Worm (Caenorhabditis elegans) whole organism, L3 larva: ENCODE results near the gene acs-5.
"Not testable (repeated sequence)": the region's sequence is repeated elsewhere in the genome, so short reads cannot be mapped to it uniquely, and the experiment has no call there.

Source experiments
- R02D3.7 ChIP-seq: fragments of 150-350 bp; optimal IDR thresholded peaks from 2 replicates; lab custom pipeline; 2014; ENCODE audit warnings: missing biosample characterization, missing genetic modification characterization
- ZK546.5 ChIP-seq: sonication (generic microtip); optimal IDR thresholded peaks from 2 replicates; lab custom pipeline; 2017; ENCODE audit warnings: missing biosample characterization, missing genetic modification characterization
- ama-1 ChIP-seq: fragments of 150-350 bp; optimal IDR thresholded peaks from 2 replicates; lab custom pipeline; 2018
- ceh-16 ChIP-seq: sonication (generic microtip); optimal IDR thresholded peaks from 2 replicates; lab custom pipeline; 2017; ENCODE audit warnings: missing biosample characterization, missing genetic modification characterization
- ceh-82 ChIP-seq: fragments of 150-350 bp; optimal IDR thresholded peaks from 2 replicates; lab custom pipeline; 2014; ENCODE audit warnings: missing biosample characterization, missing genetic modification characterization
- ceh-9 ChIP-seq: sonication (generic microtip); optimal IDR thresholded peaks from 2 replicates; lab custom pipeline; 2018; ENCODE audit warnings: missing biosample characterization, missing genetic modification characterization
- daf-12 ChIP-seq: fragments of 150-350 bp; optimal IDR thresholded peaks from 2 replicates; lab custom pipeline; 2014; ENCODE audit warnings: missing biosample characterization, missing genetic modification reagents, missing genetic modification characterization
- egl-27 ChIP-seq: sonication (generic microtip); optimal IDR thresholded peaks from 4 replicates; lab custom pipeline; 2017; ENCODE audit warnings: missing biosample characterization, missing genetic modification reagents, missing genetic modification characterization
- egl-5 ChIP-seq: fragments of 150-350 bp; optimal IDR thresholded peaks from 2 replicates; lab custom pipeline; 2017; ENCODE audit warnings: missing biosample characterization, missing genetic modification reagents, missing genetic modification characterization, inconsistent platforms
- elt-1 ChIP-seq: fragments of 150-350 bp; optimal IDR thresholded peaks from 2 replicates; lab custom pipeline; 2014; ENCODE audit warnings: missing biosample characterization, missing genetic modification characterization
- elt-2 ChIP-seq: sonication (generic microtip); optimal IDR thresholded peaks from 2 replicates; lab custom pipeline; 2016; ENCODE audit warnings: missing genetic modification reagents, mild to moderate bottlenecking, missing genetic modification characterization, missing compliant biosample characterization
- elt-3 ChIP-seq, 3 experiments: fragments of 150-350 bp in 1 of 3; sonication (generic microtip) in 2 of 3; optimal IDR thresholded peaks; 2 replicates in 2 of 3; 4 replicates in 1 of 3; lab custom pipeline; 2014 to 2017; ENCODE audit warnings: missing biosample characterization in 3 of 3, missing genetic modification characterization in 3 of 3
- fkh-10 ChIP-seq: sonication (generic microtip); optimal IDR thresholded peaks from 2 replicates; lab custom pipeline; 2017; ENCODE audit warnings: missing biosample characterization, missing genetic modification reagents, missing genetic modification characterization
- fos-1 ChIP-seq: fragments of 150-350 bp; optimal IDR thresholded peaks from 2 replicates; lab custom pipeline; 2014; ENCODE audit warnings: missing biosample characterization, missing genetic modification characterization
- hmg-11 ChIP-seq: sonication (generic microtip); optimal IDR thresholded peaks from 2 replicates; lab custom pipeline; 2016; ENCODE audit warnings: missing genetic modification characterization, missing compliant biosample characterization
- jun-1 ChIP-seq: fragments of 150-350 bp; optimal IDR thresholded peaks from 2 replicates; lab custom pipeline; 2014; ENCODE audit warnings: missing biosample characterization, missing genetic modification reagents, missing genetic modification characterization
- lin-39 ChIP-seq: fragments of 150-350 bp; optimal IDR thresholded peaks from 2 replicates; lab custom pipeline; 2018; ENCODE audit warnings: missing biosample characterization, missing genetic modification reagents, missing genetic modification characterization
- mdl-1 ChIP-seq: fragments of 150-350 bp; optimal IDR thresholded peaks from 2 replicates; lab custom pipeline; 2014; ENCODE audit warnings: missing biosample characterization, missing genetic modification characterization
- mml-1 ChIP-seq: fragments of 150-350 bp; sonication (generic microtip); optimal IDR thresholded peaks from 3 replicates; lab custom pipeline; 2014; ENCODE audit warnings: missing biosample characterization, missing genetic modification characterization
- nhr-11 ChIP-seq: fragments of 150-350 bp; optimal IDR thresholded peaks from 2 replicates; lab custom pipeline; 2014; ENCODE audit warnings: missing biosample characterization, missing genetic modification characterization
- nhr-23 ChIP-seq: fragments of 150-350 bp; optimal IDR thresholded peaks from 2 replicates; lab custom pipeline; 2014; ENCODE audit warnings: missing biosample characterization, missing genetic modification reagents, missing genetic modification characterization
- nhr-237 ChIP-seq: fragments of 150-350 bp; optimal IDR thresholded peaks from 2 replicates; lab custom pipeline; 2014; ENCODE audit warnings: missing biosample characterization, missing genetic modification characterization
- nhr-43 ChIP-seq: sonication (generic microtip); optimal IDR thresholded peaks from 2 replicates; lab custom pipeline; 2016; ENCODE audit warnings: mild to moderate bottlenecking, missing genetic modification characterization, missing compliant biosample characterization; ENCODE audit not compliant: poor library complexity, severe bottlenecking
- nhr-76 ChIP-seq: fragments of 150-350 bp; sonication (generic microtip); optimal IDR thresholded peaks from 5 replicates; lab custom pipeline; 2014; ENCODE audit warnings: missing biosample characterization, missing genetic modification characterization
- nhr-77 ChIP-seq: fragments of 150-350 bp; optimal IDR thresholded peaks from 2 replicates; lab custom pipeline; 2014; ENCODE audit warnings: missing biosample characterization, missing genetic modification characterization
- pha-4 ChIP-seq: fragments of 150-350 bp; optimal IDR thresholded peaks from 2 replicates; lab custom pipeline; 2014; ENCODE audit warnings: missing biosample characterization, missing genetic modification reagents, missing genetic modification characterization
- sea-2 ChIP-seq: fragments of 150-350 bp; sonication (generic microtip); optimal IDR thresholded peaks from 4 replicates; lab custom pipeline; 2014; ENCODE audit warnings: missing biosample characterization, missing genetic modification reagents, missing genetic modification characterization
- skn-1 ChIP-seq: fragments of 150-350 bp; optimal IDR thresholded peaks from 2 replicates; lab custom pipeline; 2014; ENCODE audit warnings: missing biosample characterization, missing genetic modification characterization
- snpc-4 ChIP-seq: fragments of 150-350 bp; optimal IDR thresholded peaks from 2 replicates; lab custom pipeline; 2014; ENCODE audit warnings: missing biosample characterization, missing genetic modification characterization
- unc-39 ChIP-seq: sonication (generic microtip); optimal IDR thresholded peaks from 4 replicates; lab custom pipeline; 2017; ENCODE audit warnings: missing biosample characterization, missing genetic modification characterization
- unc-62 ChIP-seq: fragments of 150-350 bp; sonication (generic microtip); optimal IDR thresholded peaks from 4 replicates; lab custom pipeline; 2014; ENCODE audit warnings: missing biosample characterization, missing genetic modification reagents, missing genetic modification characterization
- ztf-4 ChIP-seq: fragments of 150-350 bp; optimal IDR thresholded peaks from 2 replicates; lab custom pipeline; 2014; ENCODE audit warnings: missing biosample characterization, missing genetic modification characterization

The acs-5 gene

ce11 chrIII:13501599-13501998, 41.7 kb downstream of the acs-5 start, which contains the start of gene T28A8.5:
T28A8.5 (plus strand) TSS chrIII:13501630.
- TF ChIP-seq elt-2 (tag; lab: Kevin White, UChicago) (no peak), unc-39 (no peak)
- TF ChIP-seq, all 47 proteins: peak for 0

ce11 chrIII:13498899-13499298, 44.4 kb downstream of the acs-5 start, which contains the start of gene T28A8.6:
T28A8.6 (plus strand) TSS chrIII:13499199.
- TF ChIP-seq nhr-11 (tag; lab: Kevin White, UChicago); ztf-4; nhr-76 (tag; lab: Kevin White, UChicago): not testable (repeated sequence)

ce11 chrIII:13495571-13495970, 47.8 kb downstream of the acs-5 start, which contains the start of gene T28A8.2:
T28A8.2 (minus strand) TSS chrIII:13495671.
- TF ChIP-seq elt-3 (tag; optimal IDR thresholded peaks at IDR 0.05; lab: Kevin White, UChicago) (no peak), lin-39 (no peak), nhr-43 (tag; lab: Kevin White, UChicago) (no peak), elt-2 (tag; lab: Kevin White, UChicago) (no peak), sea-2 (GFP tag; lab: Kevin White, UChicago) (no peak), unc-62 (no peak), mdl-1 (no peak), elt-1 (no peak), jun-1 (no peak), ceh-16 (tag; lab: Kevin White, UChicago) (no peak), mml-1 (tag; lab: Kevin White, UChicago) (no peak), ama-1 (lab: Kevin White, UChicago) (no peak), pha-4 (tag; lab: Kevin White, UChicago) (no peak), nhr-237 (no peak), R02D3.7 (tag; lab: Kevin White, UChicago) (no peak), nhr-23 (tag; lab: Kevin White, UChicago) (no peak)

ce11 chrIII:13492377-13492776, 51.0 kb downstream of the acs-5 start, which contains the start of gene twk-40:
twk-40 (minus strand) TSS chrIII:13492477.
- no peak for TF ChIP-seq ceh-82
- no peak for TF ChIP-seq unc-62
- no peak for TF ChIP-seq egl-5 (tag; lab: Kevin White, UChicago)
- no peak for TF ChIP-seq skn-1 (tag; lab: Kevin White, UChicago)
- TF ChIP-seq hmg-11 (tag; lab: Kevin White, UChicago) = no peak
- TF ChIP-seq daf-12 (tag; lab: Kevin White, UChicago) = no peak
- TF ChIP-seq nhr-77 (tag; lab: Kevin White, UChicago) = no peak
- TF ChIP-seq egl-27 (tag; lab: Kevin White, UChicago) = no peak
- TF ChIP-seq fos-1 (tag; lab: Kevin White, UChicago) = no peak
- no peak for TF ChIP-seq fkh-10 (GFP tag; lab: Kevin White, UChicago)
- no peak for TF ChIP-seq ceh-9
- TF ChIP-seq snpc-4 (tag; lab: Kevin White, UChicago) = no peak
- no peak for TF ChIP-seq ZK546.5 (tag; lab: Kevin White, UChicago)
